Fruit fly (Drosophila melanogaster) whole organism: ENCODE measurements around the gene Usp16-45.

Experiments used
- CG8478 ChIP-seq: fragments of >200 bp; optimal IDR thresholded peaks from 2 replicates; lab custom pipeline; 2018; ENCODE audit warnings: inconsistent platforms
- pan ChIP-seq: fragments of >200 bp; optimal IDR thresholded peaks from 2 replicates; lab custom pipeline; 2017
- psq ChIP-seq: fragments of >200 bp; optimal IDR thresholded peaks from 2 replicates; lab custom pipeline; 2017
- usp ChIP-seq: fragments of >200 bp; optimal IDR thresholded peaks from 2 replicates; lab custom pipeline; 2017; ENCODE audit warnings: missing biosample characterization, missing genetic modification characterization, mixed read lengths

- TF ChIP-seq psq (lab: Kevin White, UChicago) (no peak), pan (lab: Kevin White, UChicago) (no peak), usp (GFP tag; lab: Kevin White, UChicago) (no peak), CG8478 (lab: Kevin White, UChicago) (no peak)
Observed at dm6 chrX:5429778-5430576, 8.6 kb downstream of the Usp16-45 start.
